Worm (Caenorhabditis elegans): ENCODE results near the gene chil-6.
A peak's percentile ranks its signal among the peaks of the same experiment; 100 is the strongest.

The chil-6 gene

DNA sequence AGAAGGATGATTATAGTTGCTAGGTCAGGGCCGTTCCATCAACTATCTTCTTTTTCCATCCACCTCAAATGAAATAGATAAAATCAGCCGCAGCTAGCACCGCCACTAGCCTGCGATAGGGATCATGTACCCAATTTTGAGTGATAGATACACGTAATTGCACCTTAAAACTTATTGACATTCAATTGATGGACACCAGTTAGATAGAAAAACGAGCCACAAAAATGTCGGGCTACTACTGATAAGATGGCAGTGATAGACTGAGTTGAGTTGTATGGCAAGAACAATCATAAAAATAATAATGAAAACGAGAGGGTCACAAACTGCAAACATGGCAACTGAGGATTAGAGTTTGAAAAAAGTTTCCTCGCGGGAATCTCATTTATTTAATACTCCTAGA lies 34.1 kb upstream of the chil-6 start:
- no peak for TF ChIP-seq ama-1 (optimal IDR thresholded peaks at IDR 0.05)
- peak; percentile 75 for TF ChIP-seq elt-2 (tag; optimal IDR thresholded peaks at IDR 0.05)
- TF ChIP-seq ZK546.5 (tag; optimal IDR thresholded peaks at IDR 0.05): no peak
- TF ChIP-seq nhr-23 (tag; optimal IDR thresholded peaks at IDR 0.05): peak; percentile 2
- peak; percentile 91 for TF ChIP-seq elt-1 (tag; optimal IDR thresholded peaks at IDR 0.05)
- peak; percentile 48 for TF ChIP-seq pqm-1 (tag; optimal IDR thresholded peaks at IDR 0.05)

DNA sequence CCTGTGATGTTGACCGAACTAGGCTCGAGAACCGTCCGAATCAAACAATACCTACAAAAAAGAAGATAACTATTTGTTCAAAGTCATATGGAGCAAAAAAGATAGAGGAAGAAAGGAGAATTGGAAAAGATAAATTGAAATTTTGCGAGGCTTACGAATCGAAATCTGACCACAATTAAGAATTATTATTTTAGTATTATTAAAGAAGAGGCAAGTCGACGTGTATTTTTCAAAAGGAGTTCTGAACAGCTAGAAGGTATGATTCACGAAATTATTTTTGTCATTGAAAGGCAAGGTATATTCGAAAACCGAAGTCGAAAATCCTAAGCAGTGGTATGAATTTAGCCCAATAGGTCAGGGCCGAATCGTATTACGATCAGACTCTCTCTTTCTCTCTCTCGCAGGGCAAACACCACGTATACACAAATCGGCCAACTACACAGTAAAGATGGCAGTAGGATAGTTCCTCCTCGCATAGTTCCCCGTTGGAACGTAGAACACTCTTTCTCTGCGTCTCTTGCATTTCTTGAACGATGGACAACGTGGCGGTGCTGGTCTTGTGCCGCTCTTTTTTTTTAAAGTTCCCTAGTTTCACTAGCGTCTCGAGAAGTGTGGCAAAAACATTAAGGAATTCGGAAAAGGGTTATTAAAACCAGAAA lies 33.5 kb upstream of the chil-6 start, which contains the start of gene vgln-1:
TSS of gene vgln-1 (minus strand) at position 51 of the 659 bp plus-strand sequence.
- TF ChIP-seq lsy-12 (tag; optimal IDR thresholded peaks at IDR 0.05): no peak
- TF ChIP-seq nhr-11 (tag; optimal IDR thresholded peaks at IDR 0.05): no peak
- no peak for TF ChIP-seq nhr-12 (tag; optimal IDR thresholded peaks at IDR 0.05)
- TF ChIP-seq fkh-10 (GFP tag; optimal IDR thresholded peaks at IDR 0.05): no peak
- TF ChIP-seq pha-4 (tag; optimal IDR thresholded peaks at IDR 0.05): peak; percentile 69
- TF ChIP-seq nhr-25 (tag; optimal IDR thresholded peaks at IDR 0.05): peak; percentile 55
- TF ChIP-seq tbx-2 (tag; optimal IDR thresholded peaks at IDR 0.05): no peak
- TF ChIP-seq unc-62 (GFP tag; optimal IDR thresholded peaks at IDR 0.05): no peak
- peak; percentile 61 for TF ChIP-seq nhr-23 (tag; optimal IDR thresholded peaks at IDR 0.05)
- no peak for TF ChIP-seq nhr-77 (tag; optimal IDR thresholded peaks at IDR 0.05)
- TF ChIP-seq hmg-11 (tag; optimal IDR thresholded peaks at IDR 0.05): peak; percentile 1

DNA sequence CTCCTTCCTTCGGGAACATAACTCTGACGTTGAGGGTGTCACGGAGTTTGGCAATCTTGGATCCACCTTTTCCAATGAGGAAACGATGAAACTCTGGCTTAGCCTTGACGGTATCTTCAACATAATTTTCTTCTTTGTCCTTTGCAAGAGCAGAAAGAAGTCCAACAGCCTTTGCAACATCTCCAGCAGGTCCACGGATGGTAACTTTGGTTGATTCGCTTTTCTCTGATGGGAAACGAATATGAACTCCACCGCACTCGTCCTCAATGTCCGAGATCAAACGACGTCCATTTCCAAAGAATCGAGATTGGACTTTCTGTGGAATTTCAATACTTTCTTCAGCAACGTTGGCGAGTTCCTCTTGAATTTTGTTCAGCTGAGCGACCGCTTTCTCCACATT lies 30.9 kb upstream of the chil-6 start:
- TF ChIP-seq ceh-28 (tag; optimal IDR thresholded peaks at IDR 0.05): no peak
- no peak for TF ChIP-seq ztf-4 (tag; optimal IDR thresholded peaks at IDR 0.05)
- no peak for TF ChIP-seq unc-39 (tag; optimal IDR thresholded peaks at IDR 0.05)
- no peak for TF ChIP-seq pha-4 (tag; optimal IDR thresholded peaks at IDR 0.05)
- no peak for TF ChIP-seq lin-39 (tag; optimal IDR thresholded peaks at IDR 0.05)
- no peak for TF ChIP-seq fkh-2 (tag; optimal IDR thresholded peaks at IDR 0.05)
- TF ChIP-seq ama-1 (optimal IDR thresholded peaks at IDR 0.05): no peak
- TF ChIP-seq unc-62 (GFP tag; optimal IDR thresholded peaks at IDR 0.05): no peak
- TF ChIP-seq pqm-1 (tag; optimal IDR thresholded peaks at IDR 0.05): no peak
- TF ChIP-seq snpc-4 (tag; optimal IDR thresholded peaks at IDR 0.05): no peak
- no peak for TF ChIP-seq ceh-82 (tag; optimal IDR thresholded peaks at IDR 0.05)
- TF ChIP-seq nhr-237 (tag; optimal IDR thresholded peaks at IDR 0.05): no peak
- no peak for TF ChIP-seq lsy-12 (tag; optimal IDR thresholded peaks at IDR 0.05)

DNA sequence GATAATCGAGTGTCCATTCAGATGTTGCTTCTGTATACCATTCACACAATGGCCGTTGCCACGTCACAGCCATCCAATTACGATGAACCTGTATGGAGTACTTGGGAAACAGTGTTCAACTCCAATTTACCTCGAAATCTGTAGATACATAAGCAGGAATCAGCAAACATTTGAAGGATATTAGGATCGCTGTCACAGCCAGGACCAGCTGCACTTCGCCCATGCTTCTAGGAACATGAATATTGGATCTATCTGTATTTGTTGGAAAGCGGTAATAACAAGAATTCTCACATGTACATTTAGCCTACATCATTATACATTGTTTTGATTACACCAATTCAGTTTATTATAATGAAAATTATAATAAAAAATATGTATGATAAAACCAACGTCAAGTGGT lies 28.5 kb upstream of the chil-6 start, which contains the start of gene algn-8:
TSS of gene algn-8 (minus strand) at position 227 of the 400 bp plus-strand sequence.
- no peak for TF ChIP-seq pha-4 (tag; optimal IDR thresholded peaks at IDR 0.05)
- TF ChIP-seq fkh-10 (GFP tag; optimal IDR thresholded peaks at IDR 0.05): no peak
- no peak for TF ChIP-seq jun-1 (tag; optimal IDR thresholded peaks at IDR 0.05)
- TF ChIP-seq zag-1 (tag; optimal IDR thresholded peaks at IDR 0.05): no peak
- TF ChIP-seq lin-15B (tag; optimal IDR thresholded peaks at IDR 0.05): no peak

DNA sequence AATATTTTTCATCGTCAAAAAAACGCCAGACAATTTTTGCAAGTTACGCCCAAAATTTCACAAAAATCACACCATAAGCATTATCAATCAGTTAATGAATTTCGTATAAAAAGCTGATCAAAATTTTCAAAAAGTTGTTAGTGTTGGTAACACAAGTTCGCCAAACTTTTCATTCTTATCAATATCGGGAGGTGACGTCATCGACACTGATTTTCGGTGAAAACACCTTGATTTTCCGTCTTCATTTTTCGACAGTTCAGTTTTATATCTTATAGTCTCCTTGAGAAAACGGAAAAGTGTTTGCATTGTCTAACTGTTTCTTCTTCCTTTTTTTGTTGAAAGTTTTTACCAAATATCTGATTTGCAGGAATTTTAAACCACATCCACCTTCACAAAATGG lies 23.1 kb upstream of the chil-6 start, which contains the start of gene C08H9.15:
TSS of gene C08H9.15 (plus strand) at position 368 of the 400 bp plus-strand sequence.
- TF ChIP-seq lin-39 (tag; optimal IDR thresholded peaks at IDR 0.05) (no peak), ceh-28 (tag; optimal IDR thresholded peaks at IDR 0.05) (no peak), mdl-1 (tag; optimal IDR thresholded peaks at IDR 0.05) (no peak), nhr-11 (tag; optimal IDR thresholded peaks at IDR 0.05) (no peak), elt-2 (tag; optimal IDR thresholded peaks at IDR 0.05) (no peak), nhr-25 (tag; optimal IDR thresholded peaks at IDR 0.05) (peak; percentile 30), jun-1 (tag; optimal IDR thresholded peaks at IDR 0.05) (no peak), fkh-2 (tag; optimal IDR thresholded peaks at IDR 0.05) (no peak), nfya-1 (tag; optimal IDR thresholded peaks at IDR 0.05; ENCODE audit: insufficient read depth) (no peak)

DNA sequence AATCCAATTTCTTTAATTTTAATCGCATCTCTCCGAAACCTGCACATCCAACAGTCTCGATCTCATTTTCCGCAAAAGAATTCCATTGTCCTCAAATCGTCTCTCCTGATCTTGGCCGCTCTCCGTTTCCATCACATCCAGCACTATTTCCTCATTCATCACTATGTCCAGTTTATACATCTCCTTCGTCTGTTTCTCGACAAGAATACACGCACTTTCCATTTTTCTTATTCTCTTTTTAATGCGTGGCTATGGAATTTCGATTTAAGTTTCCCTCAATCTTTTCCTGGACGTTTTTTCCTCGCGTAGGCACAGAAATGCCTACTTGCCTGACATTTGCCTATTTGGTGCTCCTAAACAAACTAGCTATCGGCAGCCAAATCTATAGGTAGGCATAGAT lies 22.1 kb upstream of the chil-6 start:
- TF ChIP-seq nhr-77 (tag; optimal IDR thresholded peaks at IDR 0.05) (no peak), eor-1 (tag; optimal IDR thresholded peaks at IDR 0.05) (no peak), ztf-11 (tag; optimal IDR thresholded peaks at IDR 0.05) (no peak), nhr-12 (tag; optimal IDR thresholded peaks at IDR 0.05) (no peak), nhr-76 (tag; optimal IDR thresholded peaks at IDR 0.05) (no peak), snpc-4 (tag; optimal IDR thresholded peaks at IDR 0.05) (no peak), aly-2 (tag; optimal IDR thresholded peaks at IDR 0.05) (no peak), nhr-23 (tag; optimal IDR thresholded peaks at IDR 0.05) (peak; percentile 32), fkh-10 (GFP tag; optimal IDR thresholded peaks at IDR 0.05) (no peak)
